Fruit fly (Drosophila melanogaster) whole organism, embryonic: ENCODE measurements around the gene Syt14.

Experiments used
- CG11504 ChIP-seq: fragments of 200-800 bp; sonication (Bioruptor generic); optimal IDR thresholded peaks from 3 replicates; lab custom pipeline; 2019; ENCODE audit warnings: missing biosample characterization, mild to moderate bottlenecking, missing genetic modification characterization, moderate library complexity
- CG11696 ChIP-seq: fragments of 200-800 bp; sonication (Bioruptor generic); IDR thresholded peaks from 2 replicates; pipeline ENCODE4 v1.3.6; 2022; ENCODE audit warnings: missing biosample characterization, missing genetic modification characterization
- CG12236 ChIP-seq: fragments of 200-800 bp; sonication (Bioruptor generic); optimal IDR thresholded peaks from 2 replicates; lab custom pipeline; 2016; ENCODE audit warnings: missing biosample characterization, missing genetic modification characterization
- CG13296 ChIP-seq: fragments of 200-800 bp; sonication (Bioruptor generic); optimal IDR thresholded peaks from 3 replicates; lab custom pipeline; 2018; ENCODE audit warnings: missing biosample characterization, mild to moderate bottlenecking, missing genetic modification characterization
- CG13624 ChIP-seq: fragments of 200-800 bp; sonication (Bioruptor generic); optimal IDR thresholded peaks from 2 replicates; lab custom pipeline; 2016; ENCODE audit warnings: missing biosample characterization, missing genetic modification characterization
- CG14667 ChIP-seq: fragments of 200-800 bp; sonication (Bioruptor generic); IDR thresholded peaks from 2 replicates; pipeline ENCODE4 v1.3.6; 2022; ENCODE audit warnings: missing biosample characterization, missing genetic modification characterization
- CG14860 ChIP-seq: fragments of 200-800 bp; sonication (Bioruptor generic); IDR thresholded peaks from 3 replicates; pipeline ENCODE4 v1.3.6; 2022; ENCODE audit warnings: missing biosample characterization, missing genetic modification characterization; ENCODE audit not compliant: partially characterized antibody
- CG15514 ChIP-seq: fragments of 200-800 bp; sonication (Bioruptor generic); optimal IDR thresholded peaks from 3 replicates; lab custom pipeline; 2017; ENCODE audit warnings: missing biosample characterization, missing genetic modification characterization, mild to moderate bottlenecking, moderate library complexity, missing genetic modification reagents
- CG17328 ChIP-seq: fragments of 200-800 bp; sonication (Bioruptor generic); IDR thresholded peaks from 2 replicates; pipeline ENCODE4 v1.3.6; 2022; ENCODE audit warnings: missing biosample characterization, missing genetic modification characterization
- CG18599 ChIP-seq: fragments of 200-800 bp; sonication (Bioruptor generic); optimal IDR thresholded peaks from 3 replicates; lab custom pipeline; 2017; ENCODE audit warnings: missing biosample characterization, missing genetic modification characterization, mild to moderate bottlenecking, moderate library complexity, missing genetic modification reagents
- CG2199 ChIP-seq: fragments of 200-800 bp; sonication (Bioruptor generic); IDR thresholded peaks from 3 replicates; pipeline ENCODE4 v1.3.6; 2022; ENCODE audit warnings: missing biosample characterization, missing genetic modification characterization
- CG31224 ChIP-seq: fragments of 200-800 bp; sonication (Bioruptor generic); IDR thresholded peaks from 2 replicates; pipeline ENCODE4 v1.3.6; 2022; ENCODE audit warnings: missing biosample characterization, missing genetic modification characterization
- CG34422 ChIP-seq: fragments of 200-800 bp; sonication (Bioruptor generic); IDR thresholded peaks from 3 replicates; pipeline ENCODE4 v1.3.6; 2022; ENCODE audit warnings: missing biosample characterization, missing genetic modification characterization
- CG3995 ChIP-seq: fragments of 200-800 bp; sonication (Bioruptor generic); optimal IDR thresholded peaks from 3 replicates; lab custom pipeline; 2016; ENCODE audit warnings: missing biosample characterization, missing genetic modification characterization
- CG6175 ChIP-seq: fragments of 200-800 bp; sonication (Bioruptor generic); IDR thresholded peaks from 3 replicates; pipeline ENCODE4 v1.3.6; 2022; ENCODE audit warnings: missing biosample characterization, missing genetic modification characterization
- CG8388 ChIP-seq: fragments of 200-800 bp; sonication (Bioruptor generic); optimal IDR thresholded peaks from 2 replicates; lab custom pipeline; 2019; ENCODE audit warnings: missing biosample characterization, mild to moderate bottlenecking, missing genetic modification characterization, moderate library complexity
- CG8924 ChIP-seq: fragments of 200-800 bp; optimal IDR thresholded peaks from 3 replicates; lab custom pipeline; 2019; ENCODE audit warnings: missing biosample characterization, mild to moderate bottlenecking, missing genetic modification characterization, moderate library complexity
- D19B ChIP-seq: fragments of 200-800 bp; sonication (Bioruptor generic); optimal IDR thresholded peaks from 2 replicates; lab custom pipeline; 2017; ENCODE audit warnings: missing biosample characterization, mild to moderate bottlenecking, missing genetic modification characterization
- E2f1 ChIP-seq: fragments of 200-800 bp; sonication (Bioruptor generic); IDR thresholded peaks from 2 replicates; pipeline ENCODE4 v1.3.6; 2022; ENCODE audit warnings: missing biosample characterization, missing genetic modification characterization
- Hr39 ChIP-seq: fragments of >200 bp; optimal IDR thresholded peaks from 2 replicates; lab custom pipeline; 2017
- Hr78 ChIP-seq, 2 experiments: fragments of 200-800 bp in 1 of 2; fragments of >200 bp in 1 of 2; sonication (Bioruptor generic) in 1 of 2; optimal IDR thresholded peaks; 2 replicates each; lab custom pipeline; 2017 to 2019; ENCODE audit warnings: missing biosample characterization in 2 of 2, missing genetic modification characterization in 2 of 2, mild to moderate bottlenecking in 1 of 2, moderate library complexity in 1 of 2
- Jarid2 ChIP-seq: fragments of 200-800 bp; sonication (Bioruptor generic); optimal IDR thresholded peaks from 3 replicates; lab custom pipeline; 2017; ENCODE audit warnings: mild to moderate bottlenecking, missing biosample characterization, missing genetic modification reagents, missing genetic modification characterization
- Max ChIP-seq: fragments of 200-800 bp; sonication (Bioruptor generic); optimal IDR thresholded peaks from 2 replicates; lab custom pipeline; 2016; ENCODE audit warnings: missing biosample characterization, mild to moderate bottlenecking, missing genetic modification characterization
- NC2β ChIP-seq: fragments of 200-800 bp; sonication (Bioruptor generic); optimal IDR thresholded peaks from 2 replicates; lab custom pipeline; 2016; ENCODE audit warnings: missing biosample characterization, missing genetic modification characterization
- Nf-YC ChIP-seq: fragments of 200-800 bp; optimal IDR thresholded peaks from 3 replicates; lab custom pipeline; 2019; ENCODE audit warnings: missing biosample characterization, mild to moderate bottlenecking, missing genetic modification characterization, moderate library complexity
- PHDP ChIP-seq: fragments of 200-800 bp; sonication (Bioruptor generic); optimal IDR thresholded peaks from 3 replicates; lab custom pipeline; 2018; ENCODE audit warnings: missing biosample characterization, mild to moderate bottlenecking, missing genetic modification characterization, moderate library complexity
- Ssrp ChIP-seq: fragments of 200-800 bp; sonication (Bioruptor generic); optimal IDR thresholded peaks from 2 replicates; lab custom pipeline; 2018; ENCODE audit warnings: missing biosample characterization, mild to moderate bottlenecking, missing genetic modification characterization, moderate library complexity
- Taf1 ChIP-seq: fragments of 200-800 bp; sonication (Bioruptor generic); IDR thresholded peaks from 2 replicates; pipeline ENCODE4 v1.3.6; 2022; ENCODE audit warnings: missing biosample characterization, missing genetic modification characterization
- abd-A ChIP-seq: fragments of 200-800 bp; sonication (Bioruptor generic); optimal IDR thresholded peaks from 3 replicates; lab custom pipeline; 2019; ENCODE audit warnings: missing biosample characterization, mild to moderate bottlenecking, missing genetic modification characterization, moderate library complexity
- ase ChIP-seq: fragments of 200-800 bp; sonication (Bioruptor generic); IDR thresholded peaks from 3 replicates; pipeline ENCODE4 v1.3.6; 2022; ENCODE audit warnings: missing biosample characterization, missing genetic modification characterization
- caup ChIP-seq: fragments of 200-800 bp; sonication (Bioruptor generic); optimal IDR thresholded peaks from 3 replicates; lab custom pipeline; 2017; ENCODE audit warnings: missing biosample characterization, mild to moderate bottlenecking, missing genetic modification characterization, moderate library complexity; ENCODE audit not compliant: severe bottlenecking
- chinmo ChIP-seq: fragments of 200-800 bp; sonication (Bioruptor generic); IDR thresholded peaks from 4 replicates; pipeline ENCODE4 v1.3.6; 2022; ENCODE audit warnings: missing biosample characterization, missing genetic modification characterization; ENCODE audit not compliant: partially characterized antibody
- dysf ChIP-seq: fragments of 200-800 bp; sonication (Bioruptor generic); IDR thresholded peaks from 3 replicates; pipeline ENCODE4 v1.3.6; 2022; ENCODE audit warnings: missing biosample characterization, missing genetic modification characterization
- ewg ChIP-seq: fragments of 200-800 bp; sonication (Bioruptor generic); optimal IDR thresholded peaks from 3 replicates; lab custom pipeline; 2017; ENCODE audit warnings: mild to moderate bottlenecking, missing biosample characterization, missing genetic modification reagents, missing genetic modification characterization
- fd102C ChIP-seq: fragments of 200-800 bp; sonication (Bioruptor generic); optimal IDR thresholded peaks from 2 replicates; lab custom pipeline; 2018; ENCODE audit warnings: missing biosample characterization, mild to moderate bottlenecking, missing genetic modification characterization, moderate library complexity
- gce ChIP-seq: fragments of 200-800 bp; sonication (Bioruptor generic); IDR thresholded peaks from 3 replicates; pipeline ENCODE4 v1.3.6; 2022; ENCODE audit warnings: missing biosample characterization, missing genetic modification characterization
- gcm2 ChIP-seq: fragments of 200-800 bp; sonication (Bioruptor generic); optimal IDR thresholded peaks from 2 replicates; lab custom pipeline; 2016; ENCODE audit warnings: missing biosample characterization, missing genetic modification characterization
- gsb-n ChIP-seq: fragments of 200-800 bp; sonication (Bioruptor generic); optimal IDR thresholded peaks from 3 replicates; lab custom pipeline; 2018; ENCODE audit warnings: missing biosample characterization, mild to moderate bottlenecking, missing genetic modification characterization
- hb ChIP-seq: fragments of 200-800 bp; sonication (Bioruptor generic); IDR thresholded peaks from 3 replicates; pipeline ENCODE4 v1.3.6; 2022; ENCODE audit warnings: missing biosample characterization, missing genetic modification characterization; ENCODE audit not compliant: partially characterized antibody
- kah ChIP-seq: fragments of 200-800 bp; sonication (Bioruptor generic); optimal IDR thresholded peaks from 2 replicates; lab custom pipeline; 2018; ENCODE audit warnings: missing biosample characterization, mild to moderate bottlenecking, missing genetic modification characterization
- lmd ChIP-seq: fragments of 200-800 bp; sonication (Bioruptor generic); IDR thresholded peaks from 2 replicates; pipeline ENCODE4 v1.3.6; 2022; ENCODE audit warnings: missing biosample characterization, missing genetic modification characterization
- mld ChIP-seq: fragments of 200-800 bp; sonication (Bioruptor generic); IDR thresholded peaks from 3 replicates; pipeline ENCODE4 v1.3.6; 2022; ENCODE audit warnings: missing biosample characterization, missing genetic modification characterization; ENCODE audit not compliant: partially characterized antibody
- nau ChIP-seq: fragments of 200-800 bp; sonication (Bioruptor generic); optimal IDR thresholded peaks from 3 replicates; lab custom pipeline; 2017; ENCODE audit warnings: missing biosample characterization, mild to moderate bottlenecking, missing genetic modification characterization, missing genetic modification reagents
- org-1 ChIP-seq: fragments of 200-800 bp; sonication (Bioruptor generic); optimal IDR thresholded peaks from 2 replicates; lab custom pipeline; 2017; ENCODE audit warnings: missing biosample characterization, missing genetic modification characterization
- pum ChIP-seq: fragments of 200-800 bp; sonication (Bioruptor generic); optimal IDR thresholded peaks from 2 replicates; lab custom pipeline; 2016; ENCODE audit warnings: missing biosample characterization, missing genetic modification characterization
- scrt ChIP-seq: fragments of 200-800 bp; sonication (Bioruptor generic); optimal IDR thresholded peaks from 2 replicates; lab custom pipeline; 2018; ENCODE audit warnings: missing biosample characterization, mild to moderate bottlenecking, missing genetic modification characterization, moderate library complexity
- tio ChIP-seq: fragments of 200-800 bp; sonication (Bioruptor generic); optimal IDR thresholded peaks from 2 replicates; lab custom pipeline; 2017; ENCODE audit warnings: missing biosample characterization, missing genetic modification characterization, inconsistent platforms
- tll ChIP-seq, 2 experiments: fragments of 200-800 bp in 1 of 2; fragments of >200 bp in 1 of 2; sonication (Bioruptor generic) in 1 of 2; optimal IDR thresholded peaks; 2 replicates each; lab custom pipeline; 2017 to 2019; ENCODE audit warnings: missing biosample characterization in 2 of 2, missing genetic modification characterization in 2 of 2, mild to moderate bottlenecking in 1 of 2, moderate library complexity in 1 of 2
- tna ChIP-seq: fragments of 200-800 bp; sonication (Bioruptor generic); IDR thresholded peaks from 2 replicates; pipeline ENCODE4 v1.3.6; 2022; ENCODE audit warnings: missing biosample characterization, missing genetic modification characterization; ENCODE audit not compliant: partially characterized antibody
- trh ChIP-seq: fragments of 200-800 bp; sonication (Bioruptor generic); optimal IDR thresholded peaks from 2 replicates; lab custom pipeline; 2016; ENCODE audit warnings: missing biosample characterization, missing genetic modification characterization

Gene Syt14

dm6 chr3R:4359625-4360024 lies 40.8 kb upstream of the Syt14 start, which contains the start of gene CG1090 (continued):
- TF ChIP-seq CG14667 (GFP tag; lab: Robert Waterston, UW) (no peak), lmd (GFP tag; lab: Robert Waterston, UW) (0 out of 2 replicates have a peak, but pooled peaks have one; percentile 13), Max (GFP tag; lab: Kevin White, UChicago) (no peak), tna (no peak), abd-A (peak; percentile 67), gsb-n (tag; lab: Kevin White, UChicago) (no peak), CG13296 (peak; percentile 40), E2f1 (GFP tag; lab: Robert Waterston, UW) (no peak), dysf (GFP tag; lab: Robert Waterston, UW) (no peak), caup (GFP tag; lab: Kevin White, UChicago) (peak; percentile 29), Hr78 (GFP tag; optimal IDR thresholded peaks at IDR 0.05; lab: Kevin White, UChicago) (no peak), D19B (GFP tag; lab: Kevin White, UChicago) (no peak), Nf-YC (tag; lab: Kevin White, UChicago) (peak; percentile 37), pum (no peak), CG34422 (GFP tag; lab: Robert Waterston, UW) (no peak), fd102C (GFP tag; lab: Kevin White, UChicago) (no peak), CG6175 (peak; percentile 39; the same call in 1 of the 3 replicates), CG14860 (no peak), mld (GFP tag; lab: Robert Waterston, UW) (no peak), scrt (GFP tag; lab: Kevin White, UChicago) (peak; percentile 38), Hr39 (lab: Kevin White, UChicago) (no peak), CG11504 (tag; lab: Kevin White, UChicago) (no peak), tll (GFP tag; optimal IDR thresholded peaks at IDR 0.05; lab: Kevin White, UChicago) (no peak), PHDP (tag; lab: Kevin White, UChicago) (no peak), CG13624 (no peak), CG31224 (GFP tag; lab: Robert Waterston, UW) (no peak), Ssrp (no peak), CG3995 (no peak), gce (GFP tag; lab: Robert Waterston, UW) (0 out of 3 replicates have a peak, but pooled peaks have one; percentile 39), tio (GFP tag; lab: Kevin White, UChicago) (no peak), org-1 (GFP tag; lab: Kevin White, UChicago) (no peak), CG2199 (0 out of 3 replicates have a peak, but pooled peaks have one; percentile 36), CG15514 (GFP tag; lab: Kevin White, UChicago) (peak; percentile 56), CG8388 (GFP tag; lab: Kevin White, UChicago) (no peak), CG12236 (GFP tag; lab: Kevin White, UChicago) (no peak), chinmo (GFP tag; lab: Robert Waterston, UW) (0 out of 4 replicates have a peak, but pooled peaks have one; percentile 37), kah (GFP tag; lab: Kevin White, UChicago) (no peak), ewg (GFP tag; lab: Kevin White, UChicago) (no peak), CG11696 (GFP tag; lab: Robert Waterston, UW) (0 out of 2 replicates have a peak, but pooled peaks have one; percentile 11), nau (GFP tag; lab: Kevin White, UChicago) (peak; percentile 22), CG18599 (GFP tag; lab: Kevin White, UChicago) (peak; percentile 70), Taf1 (GFP tag; lab: Robert Waterston, UW) (no peak), hb (no peak), CG17328 (peak; percentile 23; the same call in 1 of the 2 replicates), gcm2 (GFP tag; lab: Kevin White, UChicago) (no peak), ase (GFP tag; lab: Robert Waterston, UW) (no peak), CG8924 (no peak), NC2β (no peak), Jarid2 (GFP tag; lab: Kevin White, UChicago) (peak; percentile 8), trh (GFP tag; lab: Kevin White, UChicago) (no peak)
